Fruit fly (Drosophila melanogaster): ENCODE data around the gene Peritrophin-15b.

Gene Peritrophin-15b

dm6 chr2L:8395996-8396699, 1.4 kb upstream of the Peritrophin-15b start, which contains the start of the genes Peritrophin-15a and CG13385:
TSS of gene Peritrophin-15a (minus strand) at chr2L:8396096.
TSS of gene CG13385 (plus strand) at chr2L:8396649.
- TF ChIP-seq CG3065 (GFP tag; optimal IDR thresholded peaks at IDR 0.05) (no peak), CG14014 (GFP tag; IDR thresholded peaks at IDR 0.05) (no peak), HLHmδ (GFP tag; optimal IDR thresholded peaks at IDR 0.05) (no peak), CG13775 (GFP tag; optimal IDR thresholded peaks at IDR 0.05) (no peak), CG17568 (GFP tag; optimal IDR thresholded peaks at IDR 0.05) (no peak), bbx (GFP tag; IDR thresholded peaks at IDR 0.05; ENCODE audit: partially characterized antibody) (no peak), CG10565 (GFP tag; optimal IDR thresholded peaks at IDR 0.05) (no peak), CG2202 (tag; optimal IDR thresholded peaks at IDR 0.05) (no peak), CG10431 (GFP tag; optimal IDR thresholded peaks at IDR 0.05) (no peak), Trl (optimal IDR thresholded peaks at IDR 0.05) (no peak), Trl (GFP tag; optimal IDR thresholded peaks at IDR 0.05) (no peak), Dfd (GFP tag; optimal IDR thresholded peaks at IDR 0.05) (no peak), CG7745 (tag; optimal IDR thresholded peaks at IDR 0.05) (no peak), Dbx (GFP tag; IDR thresholded peaks at IDR 0.05) (no peak), sens (GFP tag) (no peak), CG13287 (GFP tag; IDR thresholded peaks at IDR 0.05; ENCODE audit: partially characterized antibody) (no peak), ranshi (GFP tag; IDR thresholded peaks at IDR 0.05) (no peak)

dm6 chr2L:8394180-8394579, 560 bp downstream of the Peritrophin-15b start, which contains the start of gene lectin-29Ca:
TSS of gene lectin-29Ca (minus strand) at chr2L:8394280.
- TF ChIP-seq Pdp1 (GFP tag; optimal IDR thresholded peaks at IDR 0.05) (no peak), CG18011 (GFP tag; optimal IDR thresholded peaks at IDR 0.05) (no peak), CG34422 (GFP tag; IDR thresholded peaks at IDR 0.05) (no peak), Dip2 (GFP tag; IDR thresholded peaks at IDR 0.05) (no peak), trem (tag; optimal IDR thresholded peaks at IDR 0.05) (no peak), CG10274 (GFP tag; optimal IDR thresholded peaks at IDR 0.05) (no peak), stwl (tag; optimal IDR thresholded peaks at IDR 0.05) (no peak), Myb (GFP tag; optimal IDR thresholded peaks at IDR 0.05) (no peak), pan (optimal IDR thresholded peaks at IDR 0.05) (no peak), pan (GFP tag; optimal IDR thresholded peaks at IDR 0.05 in 1 of 2, IDR thresholded peaks at IDR 0.05 in 1 of 2) (no peak), CG12769 (tag; optimal IDR thresholded peaks at IDR 0.05) (no peak)

dm6 chr2L:8393122-8393521, 1.6 kb downstream of the Peritrophin-15b start, which contains the start of gene Acp29AB:
TSS of gene Acp29AB (minus strand) at chr2L:8393222.
- no peak for TF ChIP-seq NFAT (GFP tag; IDR thresholded peaks at IDR 0.05)

dm6 chr2L:8392298-8392697, 2.4 kb downstream of the Peritrophin-15b start, which contains the start of gene CG42820:
TSS of gene CG42820 (minus strand) at chr2L:8392398.
- no peak for TF ChIP-seq Ets65A (GFP tag)
- TF ChIP-seq sens (GFP tag): peak; percentile 21

dm6 chr2L:8389231-8389630, 5.5 kb downstream of the Peritrophin-15b start, which contains the start of gene CG42819:
TSS of gene CG42819 (minus strand) at chr2L:8389331.
- TF ChIP-seq kni (GFP tag; optimal IDR thresholded peaks at IDR 0.05) (peak; percentile 21), CG11398 (GFP tag; optimal IDR thresholded peaks at IDR 0.05) (no peak), hkb (optimal IDR thresholded peaks at IDR 0.05) (no peak), hkb (GFP tag; IDR thresholded peaks at IDR 0.05) (no peak)
